Fruit fly (Drosophila melanogaster) whole organism, wandering third instar larva: ENCODE data around the gene CG16779.

Source experiments
- Dfd ChIP-seq: fragments of >200 bp; optimal IDR thresholded peaks from 2 replicates; lab custom pipeline; 2017; ENCODE audit warnings: missing biosample characterization, missing genetic modification characterization
- GATAd ChIP-seq: sonication (Bioruptor generic); optimal IDR thresholded peaks from 2 replicates; lab custom pipeline; 2016; ENCODE audit warnings: missing biosample characterization, missing genetic modification characterization
- OdsH ChIP-seq: fragments of 200-800 bp; sonication (Bioruptor generic); optimal IDR thresholded peaks from 2 replicates; lab custom pipeline; 2016; ENCODE audit warnings: missing biosample characterization, mild to moderate bottlenecking, missing genetic modification characterization
- br ChIP-seq: fragments of 200-800 bp; sonication (Bioruptor generic); optimal IDR thresholded peaks from 2 replicates; lab custom pipeline; 2016; ENCODE audit warnings: missing biosample characterization, missing genetic modification characterization
- fru ChIP-seq: fragments of 200-800 bp; sonication (Bioruptor generic); optimal IDR thresholded peaks from 3 replicates; lab custom pipeline; 2016; ENCODE audit warnings: missing biosample characterization, mild to moderate bottlenecking, missing genetic modification characterization
- h ChIP-seq: fragments of 200-800 bp; sonication (Bioruptor generic); optimal IDR thresholded peaks from 3 replicates; lab custom pipeline; 2016; ENCODE audit warnings: missing biosample characterization, mild to moderate bottlenecking, missing genetic modification characterization
- usp ChIP-seq: fragments of >200 bp; optimal IDR thresholded peaks from 2 replicates; lab custom pipeline; 2017; ENCODE audit warnings: missing biosample characterization, missing genetic modification characterization

DNA sequence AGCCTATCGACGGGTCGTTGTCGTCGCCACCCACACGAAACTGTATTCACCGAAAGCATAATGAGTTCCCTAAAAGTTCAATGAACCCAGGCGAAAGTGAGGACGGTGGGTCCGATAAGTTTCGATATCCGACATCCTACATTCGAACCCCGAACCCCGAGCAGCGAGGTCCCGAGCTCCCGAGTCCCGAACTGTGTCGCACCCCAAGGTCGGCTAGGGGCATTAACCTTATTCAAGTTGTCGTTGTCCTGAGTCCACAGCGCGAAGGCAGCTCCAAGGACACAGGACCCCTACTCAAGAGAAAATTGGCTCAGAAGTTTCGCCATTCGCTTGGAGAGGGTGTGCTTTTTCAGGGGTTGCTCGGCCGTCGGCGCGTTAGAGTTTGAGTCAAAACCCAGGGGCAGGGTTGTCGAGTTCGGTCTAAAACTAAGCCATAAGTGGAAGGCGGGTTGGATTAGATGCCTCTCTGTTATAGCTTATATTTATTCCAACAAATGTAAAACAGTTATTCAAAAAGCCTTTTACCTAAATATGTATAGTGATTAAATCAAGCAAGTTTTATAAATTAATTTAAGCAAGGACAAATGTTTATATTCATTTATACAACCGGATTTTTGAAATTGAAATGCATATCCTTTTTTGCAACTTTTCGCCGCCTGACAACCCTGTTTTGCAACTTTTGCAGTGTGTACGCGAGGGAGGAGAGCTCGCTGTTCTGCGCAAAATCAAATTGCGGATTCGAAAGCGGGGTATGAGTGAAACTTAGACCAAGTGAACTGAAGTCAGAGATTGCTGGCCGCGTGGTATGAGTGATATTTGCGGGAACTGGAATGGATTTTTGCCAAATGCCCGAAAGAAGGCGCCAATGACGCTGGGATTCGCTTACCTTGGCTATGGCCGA lies 33.8 kb downstream of the CG16779 start:
- TF ChIP-seq h (GFP tag; lab: Kevin White, UChicago) (peak; percentile 53), fru (peak; percentile 64), br (GFP tag; lab: Kevin White, UChicago) (peak; percentile 68), OdsH (peak; percentile 47), Dfd (no peak), usp (GFP tag; lab: Kevin White, UChicago) (no peak), GATAd (GFP tag; lab: Kevin White, UChicago) (no peak)
